Worm (Caenorhabditis elegans): ENCODE measurements around the gene F54E7.6.

The F54E7.6 gene

DNA sequence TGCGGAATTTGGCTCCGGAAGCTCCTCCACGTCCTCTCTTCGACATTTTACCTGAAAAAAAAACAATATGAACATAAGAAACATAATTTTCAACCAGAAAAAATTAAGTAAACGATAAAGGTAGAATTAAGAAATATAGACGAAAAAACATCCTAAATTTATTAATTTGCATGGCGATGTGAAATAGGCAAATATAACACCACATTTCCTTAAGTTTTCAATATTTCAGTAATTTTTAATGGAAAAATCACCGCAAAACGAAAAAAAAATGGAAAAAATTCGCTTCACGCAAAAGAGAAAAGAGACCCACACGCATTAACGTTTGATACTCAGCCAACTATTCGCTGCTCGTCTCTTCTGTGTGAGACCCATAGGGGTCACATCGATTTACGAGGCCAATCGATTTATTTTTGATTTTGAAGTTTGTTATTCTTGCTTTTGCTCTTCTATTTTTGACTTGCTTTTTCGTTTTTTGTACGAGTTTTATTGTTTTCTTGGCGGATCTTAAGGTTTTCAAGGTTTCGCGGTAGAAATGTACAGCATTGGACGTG, 45.3 kb upstream of the F54E7.6 start, which contains the start of gene rpl-23 (continued):
- TF ChIP-seq let-607 (tag; optimal IDR thresholded peaks at IDR 0.05) (peak in 1 of 2 experiments; percentile 1), attf-6 (GFP tag; IDR thresholded peaks at IDR 0.05) (no peak), attf-3 (GFP tag; conservative IDR thresholded peaks at IDR 0.05) (peak; percentile 57), dox-1 (GFP tag; IDR thresholded peaks at IDR 0.05) (peak; percentile 60; the same call in 1 of the 2 replicates), nhr-120 (GFP tag; IDR thresholded peaks at IDR 0.05) (no peak), B0261.1 (tag; optimal IDR thresholded peaks at IDR 0.05) (no peak), lin-40 (tag; optimal IDR thresholded peaks at IDR 0.05) (peak; percentile 71), atf-7 (tag; optimal IDR thresholded peaks at IDR 0.05) (no peak), ceh-27 (GFP tag; optimal IDR thresholded peaks at IDR 0.05) (peak; percentile 77), F57A8.1 (GFP tag; optimal IDR thresholded peaks at IDR 0.05) (no peak), mcd-1 (GFP tag; IDR thresholded peaks at IDR 0.05) (peak; percentile 73), K11D2.4 (GFP tag; IDR thresholded peaks at IDR 0.05) (peak; percentile 35; the same call in 1 of the 2 replicates), nhr-80 (tag; optimal IDR thresholded peaks at IDR 0.05) (peak; percentile 5), D2030.7 (GFP tag; IDR thresholded peaks at IDR 0.05) (peak; percentile 77), tbp1 (GFP tag; optimal IDR thresholded peaks at IDR 0.05) (peak; percentile 61), athp-1 (tag; optimal IDR thresholded peaks at IDR 0.05) (peak; percentile 81), snpc-4 (GFP tag; optimal IDR thresholded peaks at IDR 0.05) (peak; percentile 57), snpc-4 (tag; optimal IDR thresholded peaks at IDR 0.05) (peak; percentile 32 to 85 (median 59)), him-1 (tag; optimal IDR thresholded peaks at IDR 0.05) (no peak), lin-35 (GFP tag; optimal IDR thresholded peaks at IDR 0.05) (peak in 1 of 3 experiments; percentile 85), madf-3 (GFP tag; IDR thresholded peaks at IDR 0.05) (peak; percentile 86), snpc-1.1 (tag; optimal IDR thresholded peaks at IDR 0.05; ENCODE audit: insufficient read depth) (peak; percentile 54), rec-8 (tag; optimal IDR thresholded peaks at IDR 0.05) (no peak), egl-18 (GFP tag; IDR thresholded peaks at IDR 0.05) (no peak), xnd-1 (tag; optimal IDR thresholded peaks at IDR 0.05) (peak; percentile 10), ztf-28 (GFP tag; IDR thresholded peaks at IDR 0.05) (no peak), madf-10 (tag; optimal IDR thresholded peaks at IDR 0.05) (peak; percentile 55), pbrm-1 (GFP tag; IDR thresholded peaks at IDR 0.05) (peak; percentile 67), cebp-1 (GFP tag; IDR thresholded peaks at IDR 0.05) (no peak; the same call in 1 of the 2 replicates), cebp-1 (tag; optimal IDR thresholded peaks at IDR 0.05) (peak; percentile 68), madf-6 (GFP tag; IDR thresholded peaks at IDR 0.05) (peak; percentile 80), dpff-1 (tag; optimal IDR thresholded peaks at IDR 0.05) (no peak), ceh-58 (GFP tag; IDR thresholded peaks at IDR 0.05) (no peak), ccch-3 (GFP tag; optimal IDR thresholded peaks at IDR 0.05) (no peak), Y95B8A.8 (GFP tag; IDR thresholded peaks at IDR 0.05) (peak; percentile 74; the same call in 1 of the 2 replicates), C06A6.2 (GFP tag; conservative IDR thresholded peaks at IDR 0.05) (0 out of 2 replicates have a peak, but pooled peaks have one; percentile 19), ceh-91 (GFP tag; IDR thresholded peaks at IDR 0.05) (peak; percentile 68), somi-1 (GFP tag; optimal IDR thresholded peaks at IDR 0.05) (no peak), zim-3 (tag; optimal IDR thresholded peaks at IDR 0.05) (no peak), snpc-3.4 (tag; optimal IDR thresholded peaks at IDR 0.05) (peak; percentile 87), F22D6.2 (tag; optimal IDR thresholded peaks at IDR 0.05) (no peak), ama-1 (optimal IDR thresholded peaks at IDR 0.05) (no peak), ama-1 (GFP tag; optimal IDR thresholded peaks at IDR 0.05) (peak in 1 of 2 experiments; percentile 19), bed-1 (GFP tag; IDR thresholded peaks at IDR 0.05) (no peak), ekl-4 (GFP tag; IDR thresholded peaks at IDR 0.05) (peak; percentile 67; the same call in 1 of the 2 replicates), pha-4 (tag; optimal IDR thresholded peaks at IDR 0.05) (peak; percentile 18), dpl-1 (GFP tag; optimal IDR thresholded peaks at IDR 0.05) (peak; percentile 68), F33H1.4 (GFP tag; IDR thresholded peaks at IDR 0.05) (peak; percentile 98)
